Worm (Caenorhabditis elegans) whole organism, L2 larva: Measurements from ENCODE around the gene srg-5.

Source experiments
- C34F6.9 ChIP-seq: fragments of 150-350 bp; optimal IDR thresholded peaks from 2 replicates; lab custom pipeline; 2014; ENCODE audit warnings: missing biosample characterization, missing genetic modification characterization
- F13H6.1 ChIP-seq: sonication (generic microtip); optimal IDR thresholded peaks from 2 replicates; lab custom pipeline; 2016; ENCODE audit warnings: missing genetic modification characterization, missing compliant biosample characterization
- R02D3.7 ChIP-seq: fragments of 150-350 bp; optimal IDR thresholded peaks from 2 replicates; lab custom pipeline; 2014; ENCODE audit warnings: missing biosample characterization, missing genetic modification characterization
- Y55F3AM.14 ChIP-seq: fragments of 200-800 bp; sonication (Bioruptor generic); optimal IDR thresholded peaks from 2 replicates; lab custom pipeline; 2018; ENCODE audit warnings: mild to moderate bottlenecking, missing genetic modification characterization, missing compliant biosample characterization
- ZK546.5 ChIP-seq: sonication (generic microtip); optimal IDR thresholded peaks from 2 replicates; lab custom pipeline; 2017; ENCODE audit warnings: missing biosample characterization, missing genetic modification characterization
- alr-1 ChIP-seq: fragments of 150-350 bp; optimal IDR thresholded peaks from 2 replicates; lab custom pipeline; 2014; ENCODE audit warnings: missing biosample characterization, missing genetic modification characterization
- aly-2 ChIP-seq: fragments of 150-350 bp; optimal IDR thresholded peaks from 2 replicates; lab custom pipeline; 2014; ENCODE audit warnings: missing biosample characterization, missing genetic modification characterization
- crh-2 ChIP-seq: sonication (generic microtip); optimal IDR thresholded peaks from 2 replicates; lab custom pipeline; 2017; ENCODE audit warnings: missing biosample characterization, missing genetic modification characterization
- dmd-4 ChIP-seq: sonication (generic microtip); optimal IDR thresholded peaks from 2 replicates; lab custom pipeline; 2017; ENCODE audit warnings: missing biosample characterization, missing genetic modification characterization
- egl-27 ChIP-seq: sonication (generic microtip); optimal IDR thresholded peaks from 3 replicates; lab custom pipeline; 2017; ENCODE audit warnings: missing biosample characterization, missing genetic modification reagents, missing genetic modification characterization
- elt-1 ChIP-seq: fragments of 150-350 bp; optimal IDR thresholded peaks from 2 replicates; lab custom pipeline; 2014; ENCODE audit warnings: missing biosample characterization, missing genetic modification characterization
- fos-1 ChIP-seq: fragments of 150-350 bp; optimal IDR thresholded peaks from 2 replicates; lab custom pipeline; 2014; ENCODE audit warnings: missing biosample characterization, missing genetic modification characterization
- gmeb-1 ChIP-seq: fragments of 150-350 bp; optimal IDR thresholded peaks from 2 replicates; lab custom pipeline; 2014; ENCODE audit warnings: missing biosample characterization, missing genetic modification characterization
- lin-39 ChIP-seq: fragments of 150-350 bp; optimal IDR thresholded peaks from 2 replicates; lab custom pipeline; 2014; ENCODE audit warnings: missing biosample characterization, missing genetic modification reagents, missing genetic modification characterization
- lsy-2 ChIP-seq, 2 experiments: fragments of 150-350 bp in 1 of 2; sonication (generic microtip) in 1 of 2; optimal IDR thresholded peaks; 2 replicates each; lab custom pipeline; 2014 to 2017; ENCODE audit warnings: missing biosample characterization in 2 of 2, missing genetic modification characterization in 2 of 2
- mab-5 ChIP-seq: fragments of 150-350 bp; optimal IDR thresholded peaks from 2 replicates; lab custom pipeline; 2014; ENCODE audit warnings: missing biosample characterization, missing genetic modification characterization
- mbf-1 ChIP-seq: sonication (generic microtip); optimal IDR thresholded peaks from 2 replicates; lab custom pipeline; 2017; ENCODE audit warnings: missing biosample characterization, missing genetic modification characterization
- mdl-1 ChIP-seq, 2 experiments: fragments of 150-350 bp in 1 of 2; sonication (generic microtip) in 1 of 2; optimal IDR thresholded peaks; 2 replicates each; lab custom pipeline; 2017; ENCODE audit warnings: missing biosample characterization in 2 of 2, missing genetic modification characterization in 2 of 2
- nhr-10 ChIP-seq: sonication (generic microtip); optimal IDR thresholded peaks from 2 replicates; lab custom pipeline; 2017; ENCODE audit warnings: missing biosample characterization, missing genetic modification characterization
- nhr-11 ChIP-seq: fragments of 150-350 bp; optimal IDR thresholded peaks from 2 replicates; lab custom pipeline; 2014; ENCODE audit warnings: missing biosample characterization, missing genetic modification characterization
- nhr-129 ChIP-seq: fragments of 150-350 bp; optimal IDR thresholded peaks from 2 replicates; lab custom pipeline; 2014; ENCODE audit warnings: missing biosample characterization, missing genetic modification characterization
- nhr-21 ChIP-seq: fragments of 150-350 bp; optimal IDR thresholded peaks from 2 replicates; lab custom pipeline; 2014; ENCODE audit warnings: missing biosample characterization, missing genetic modification characterization
- nhr-23 ChIP-seq: fragments of 150-350 bp; optimal IDR thresholded peaks from 2 replicates; lab custom pipeline; 2014; ENCODE audit warnings: missing biosample characterization, missing genetic modification reagents, missing genetic modification characterization
- nhr-237 ChIP-seq: fragments of 150-350 bp; optimal IDR thresholded peaks from 2 replicates; lab custom pipeline; 2014; ENCODE audit warnings: missing biosample characterization, missing genetic modification characterization
- nhr-25 ChIP-seq: fragments of 150-350 bp; sonication (generic microtip); optimal IDR thresholded peaks from 3 replicates; lab custom pipeline; 2014; ENCODE audit warnings: missing biosample characterization, missing genetic modification characterization
- nhr-6 ChIP-seq: fragments of 150-350 bp; optimal IDR thresholded peaks from 2 replicates; lab custom pipeline; 2014; ENCODE audit warnings: missing biosample characterization, missing genetic modification characterization
- nhr-77 ChIP-seq: fragments of 150-350 bp; optimal IDR thresholded peaks from 2 replicates; lab custom pipeline; 2014; ENCODE audit warnings: missing biosample characterization, missing genetic modification characterization
- peb-1 ChIP-seq: fragments of 150-350 bp; optimal IDR thresholded peaks from 2 replicates; lab custom pipeline; 2014; ENCODE audit warnings: missing biosample characterization, missing genetic modification characterization
- sem-4 ChIP-seq: fragments of 150-350 bp; optimal IDR thresholded peaks from 2 replicates; lab custom pipeline; 2014; ENCODE audit warnings: missing biosample characterization, missing genetic modification reagents, missing genetic modification characterization
- sma-3 ChIP-seq: sonication (generic microtip); optimal IDR thresholded peaks from 2 replicates; lab custom pipeline; 2016; ENCODE audit warnings: missing genetic modification reagents, missing genetic modification characterization, missing compliant biosample characterization
- snpc-4 ChIP-seq: fragments of 150-350 bp; optimal IDR thresholded peaks from 2 replicates; lab custom pipeline; 2014; ENCODE audit warnings: missing biosample characterization, missing genetic modification characterization
- unc-39 ChIP-seq: fragments of 150-350 bp; optimal IDR thresholded peaks from 2 replicates; lab custom pipeline; 2014; ENCODE audit warnings: missing biosample characterization, missing genetic modification characterization
- unc-55 ChIP-seq: fragments of 150-350 bp; sonication (generic microtip); optimal IDR thresholded peaks from 3 replicates; lab custom pipeline; 2014; ENCODE audit warnings: missing biosample characterization, missing genetic modification reagents, missing genetic modification characterization
- unc-62 ChIP-seq: fragments of 150-350 bp; optimal IDR thresholded peaks from 2 replicates; lab custom pipeline; 2014; ENCODE audit warnings: missing biosample characterization, missing genetic modification reagents, missing genetic modification characterization
- zag-1 ChIP-seq: fragments of 150-350 bp; optimal IDR thresholded peaks from 2 replicates; lab custom pipeline; 2014; ENCODE audit warnings: missing biosample characterization, missing genetic modification characterization
- ztf-11 ChIP-seq: sonication (generic microtip); optimal IDR thresholded peaks from 2 replicates; lab custom pipeline; 2017; ENCODE audit warnings: missing biosample characterization, missing genetic modification characterization

Gene srg-5

ce11 chrIII:6264447-6264846 lies at the start of gene srg-5:
Gene srg-5 (minus strand): TSS chrIII:6264547.
- no peak for TF ChIP-seq nhr-77 (tag; lab: Kevin White, UChicago)
- TF ChIP-seq crh-2 (tag; lab: Kevin White, UChicago): no peak
- no peak for TF ChIP-seq unc-39 (tag; lab: Kevin White, UChicago)
- TF ChIP-seq nhr-25 (tag; lab: Kevin White, UChicago): no peak
- no peak for TF ChIP-seq ztf-11 (tag; lab: Kevin White, UChicago)
- TF ChIP-seq nhr-129 (tag; lab: Kevin White, UChicago): no peak
- TF ChIP-seq gmeb-1 (tag; lab: Kevin White, UChicago): no peak
- TF ChIP-seq nhr-11: no peak
- TF ChIP-seq sma-3 (GFP tag; lab: Kevin White, UChicago): no peak
- no peak for TF ChIP-seq nhr-23 (tag; lab: Kevin White, UChicago)
- no peak for TF ChIP-seq nhr-21 (tag; lab: Kevin White, UChicago)
- TF ChIP-seq nhr-237 (tag; lab: Kevin White, UChicago): no peak
- no peak for TF ChIP-seq elt-1 (tag; lab: Kevin White, UChicago)
- TF ChIP-seq nhr-6 (tag; lab: Kevin White, UChicago): no peak

ce11 chrIII:6312244-6312643 lies 47.9 kb upstream of the srg-5 start:
- TF ChIP-seq mbf-1 (tag; lab: Kevin White, UChicago) (no peak), snpc-4 (tag; lab: Kevin White, UChicago) (no peak), lin-39 (no peak), zag-1 (tag; lab: Kevin White, UChicago) (no peak), crh-2 (tag; lab: Kevin White, UChicago) (peak; percentile 35), nhr-23 (tag; lab: Kevin White, UChicago) (no peak), nhr-21 (tag; lab: Kevin White, UChicago) (no peak)

ce11 chrIII:6311452-6311851 lies 47.1 kb upstream of the srg-5 start:
- TF ChIP-seq unc-62 (GFP tag; lab: Kevin White, UChicago) (no peak), nhr-10 (tag; lab: Kevin White, UChicago) (no peak), unc-39 (tag; lab: Kevin White, UChicago) (no peak), ZK546.5 (no peak), fos-1 (tag; lab: Kevin White, UChicago) (no peak), elt-1 (tag; lab: Kevin White, UChicago) (no peak), mab-5 (tag; lab: Kevin White, UChicago) (peak; percentile 90), unc-55 (peak; percentile 53), nhr-6 (tag; lab: Kevin White, UChicago) (no peak), nhr-129 (tag; lab: Kevin White, UChicago) (no peak), crh-2 (tag; lab: Kevin White, UChicago) (no peak), mdl-1 (tag; optimal IDR thresholded peaks at IDR 0.05; lab: Kevin White, UChicago) (no peak), aly-2 (tag; lab: Kevin White, UChicago) (no peak), nhr-237 (tag; lab: Kevin White, UChicago) (no peak), zag-1 (tag; lab: Kevin White, UChicago) (no peak)

ce11 chrIII:6310352-6310751 lies 46.0 kb upstream of the srg-5 start:
- TF ChIP-seq unc-55 (no peak), C34F6.9 (peak; percentile 2), ZK546.5 (no peak), nhr-77 (tag; lab: Kevin White, UChicago) (no peak)

ce11 chrIII:6309066-6309465 lies 44.7 kb upstream of the srg-5 start, which contains the start of gene gar-2:
Gene gar-2 (plus strand): TSS chrIII:6309366.
- TF ChIP-seq alr-1 (tag; lab: Kevin White, UChicago) (no peak), ZK546.5 (no peak), unc-55 (no peak), mdl-1 (tag; optimal IDR thresholded peaks at IDR 0.05; lab: Kevin White, UChicago) (no peak), F13H6.1 (tag; lab: Kevin White, UChicago) (no peak), Y55F3AM.14 (GFP tag; lab: Kevin White, UChicago) (no peak), unc-39 (tag; lab: Kevin White, UChicago) (no peak), egl-27 (no peak), mbf-1 (tag; lab: Kevin White, UChicago) (no peak)

ce11 chrIII:6307832-6308231 lies 43.5 kb upstream of the srg-5 start:
- TF ChIP-seq lsy-2 (tag; optimal IDR thresholded peaks at IDR 0.05; lab: Kevin White, UChicago) (peak in 1 of 2 experiments; percentile 8), ZK546.5 (no peak), unc-39 (tag; lab: Kevin White, UChicago) (no peak), peb-1 (no peak), unc-55 (peak; percentile 33), elt-1 (tag; lab: Kevin White, UChicago) (no peak), C34F6.9 (peak; percentile 36), dmd-4 (tag; lab: Kevin White, UChicago) (no peak), sem-4 (tag; lab: Kevin White, UChicago) (no peak), nhr-129 (tag; lab: Kevin White, UChicago) (peak; percentile 28), nhr-77 (tag; lab: Kevin White, UChicago) (no peak), nhr-23 (tag; lab: Kevin White, UChicago) (no peak), crh-2 (tag; lab: Kevin White, UChicago) (no peak), R02D3.7 (tag; lab: Kevin White, UChicago) (no peak), nhr-11 (no peak)
